Fruit fly (Drosophila melanogaster) whole organism, embryonic: ENCODE measurements around the gene CG13029.

Source experiments
- CG10543 ChIP-seq: fragments of 200-800 bp; sonication (Bioruptor generic); optimal IDR thresholded peaks from 3 replicates; lab custom pipeline; 2017; ENCODE audit warnings: missing biosample characterization, mild to moderate bottlenecking, missing genetic modification characterization, moderate library complexity
- CG13624 ChIP-seq: fragments of 200-800 bp; sonication (Bioruptor generic); optimal IDR thresholded peaks from 2 replicates; lab custom pipeline; 2016; ENCODE audit warnings: missing biosample characterization, missing genetic modification characterization
- Xbp1 ChIP-seq: fragments of 200-800 bp; sonication (Bioruptor generic); optimal IDR thresholded peaks from 3 replicates; lab custom pipeline; 2016; ENCODE audit warnings: missing biosample characterization, mild to moderate bottlenecking, missing genetic modification characterization
- gcm2 ChIP-seq: fragments of 200-800 bp; sonication (Bioruptor generic); optimal IDR thresholded peaks from 2 replicates; lab custom pipeline; 2016; ENCODE audit warnings: missing biosample characterization, missing genetic modification characterization

dm6 chr3L:16867190-16867589 lies 6.8 kb downstream of the CG13029 start:
- no peak for TF ChIP-seq CG13624
- no peak for TF ChIP-seq Xbp1
- no peak for TF ChIP-seq gcm2 (GFP tag; lab: Kevin White, UChicago)
- TF ChIP-seq CG10543 (GFP tag; lab: Kevin White, UChicago), result no peak
